Worm (Caenorhabditis elegans) whole organism, L4 larva: Measurements from ENCODE around the gene Y55F3BL.6.

Experiments
- Y5F2A.4 ChIP-seq: fragments of 200-800 bp; sonication (Bioruptor generic); optimal IDR thresholded peaks from 2 replicates; lab custom pipeline; 2018; ENCODE audit warnings: mild to moderate bottlenecking, missing genetic modification characterization, missing compliant biosample characterization
- lin-13 ChIP-seq: fragments of 150-350 bp; optimal IDR thresholded peaks from 2 replicates; lab custom pipeline; 2014; ENCODE audit warnings: missing biosample characterization, missing genetic modification reagents, missing genetic modification characterization
- lin-15B ChIP-seq: fragments of 150-350 bp; sonication (generic microtip); optimal IDR thresholded peaks from 3 replicates; lab custom pipeline; 2014; ENCODE audit warnings: missing biosample characterization, missing genetic modification characterization
- lin-29 ChIP-seq: fragments of 200-800 bp; sonication (Bioruptor generic); IDR thresholded peaks from 2 replicates; pipeline ENCODE4 v1.3.6; 2022; ENCODE audit warnings: missing genetic modification reagents, missing genetic modification characterization, missing compliant biosample characterization
- mxl-2 ChIP-seq: fragments of 200-800 bp; sonication (Bioruptor generic); conservative IDR thresholded peaks from 2 replicates; pipeline ENCODE4 v1.3.6; 2022; ENCODE audit warnings: missing genetic modification reagents, missing genetic modification characterization, missing compliant biosample characterization
- nhr-10 ChIP-seq: fragments of 150-350 bp; optimal IDR thresholded peaks from 2 replicates; lab custom pipeline; 2014; ENCODE audit warnings: missing biosample characterization, missing genetic modification characterization
- nhr-11 ChIP-seq: fragments of 150-350 bp; optimal IDR thresholded peaks from 2 replicates; lab custom pipeline; 2014; ENCODE audit warnings: missing biosample characterization, missing genetic modification characterization
- nhr-42 ChIP-seq: fragments of 200-800 bp; sonication (Bioruptor generic); IDR thresholded peaks from 2 replicates; pipeline ENCODE4 v1.3.6; 2022; ENCODE audit warnings: missing genetic modification characterization, missing compliant biosample characterization
- nhr-77 ChIP-seq: fragments of 150-350 bp; optimal IDR thresholded peaks from 2 replicates; lab custom pipeline; 2014; ENCODE audit warnings: missing biosample characterization, missing genetic modification characterization
- pqm-1 ChIP-seq: sonication (generic microtip); optimal IDR thresholded peaks from 2 replicates; lab custom pipeline; 2017; ENCODE audit warnings: missing biosample characterization, missing genetic modification characterization
- unc-39 ChIP-seq: sonication (generic microtip); optimal IDR thresholded peaks from 2 replicates; lab custom pipeline; 2017; ENCODE audit warnings: missing biosample characterization, missing genetic modification characterization
- unc-62 ChIP-seq, 3 experiments: fragments of 150-350 bp in 1 of 3; sonication (generic microtip); optimal IDR thresholded peaks in 2 of 3; peaks in 1 of 3; 1 replicate in 1 of 3; 2 replicates in 2 of 3; lab custom pipeline; 2014 to 2017; ENCODE audit warnings: missing biosample characterization in 3 of 3, missing genetic modification characterization in 3 of 3, missing genetic modification reagents in 3 of 3, missing genotype in 1 of 3
- zfp-2 ChIP-seq: sonication (generic microtip); optimal IDR thresholded peaks from 2 replicates; lab custom pipeline; 2016; ENCODE audit warnings: mild to moderate bottlenecking, missing genetic modification characterization, missing compliant biosample characterization

ce11 chrIV:805693-806092 is 1.2 kb downstream of the Y55F3BL.6 start:
- no peak for TF ChIP-seq lin-29 (GFP tag; lab: Robert Waterston, UW)
- no peak for TF ChIP-seq lin-15B (tag; lab: Kevin White, UChicago)
- TF ChIP-seq nhr-11 (tag; lab: Kevin White, UChicago) = no peak
- no peak for TF ChIP-seq pqm-1 (tag; lab: Kevin White, UChicago)
- TF ChIP-seq mxl-2 (GFP tag; lab: Robert Waterston, UW) = no peak
- no peak for TF ChIP-seq nhr-42 (GFP tag; lab: Robert Waterston, UW)
- no peak for TF ChIP-seq zfp-2 (tag; lab: Kevin White, UChicago)
- no peak for TF ChIP-seq lin-13 (GFP tag; lab: Kevin White, UChicago)
- peak in 1 of 2 experiments; percentile 82 for TF ChIP-seq unc-62 (GFP tag; optimal IDR thresholded peaks at IDR 0.05 in 1 of 2; lab: Kevin White, UChicago)
- TF ChIP-seq unc-62 (tag; optimal IDR thresholded peaks at IDR 0.05; lab: Kevin White, UChicago) = no peak
- no peak for TF ChIP-seq nhr-77 (tag; lab: Kevin White, UChicago)
- TF ChIP-seq unc-39 (tag; lab: Kevin White, UChicago) = no peak
- no peak for TF ChIP-seq nhr-10 (tag; lab: Kevin White, UChicago)
- no peak for TF ChIP-seq Y5F2A.4 (GFP tag; lab: Kevin White, UChicago)
